Worm (Caenorhabditis elegans) whole organism, midembryonic: ENCODE results near the gene F41G3.5.
A peak's percentile ranks its signal among the peaks of the same experiment; 100 is the strongest.

Experiments used
- T22C8.4 ChIP-seq: fragments of 200-800 bp; sonication (Bioruptor generic); IDR thresholded peaks from 2 replicates; pipeline ENCODE4 v1.3.6; 2022; ENCODE audit warnings: missing genetic modification characterization, missing compliant biosample characterization
- cog-1 ChIP-seq: sonication (generic microtip); optimal IDR thresholded peaks from 2 replicates; lab custom pipeline; 2016; ENCODE audit warnings: missing genetic modification characterization, missing compliant biosample characterization
- flt-1 ChIP-seq: fragments of 200-800 bp; sonication (Bioruptor generic); IDR thresholded peaks from 2 replicates; pipeline ENCODE4 v1.3.6; 2022; ENCODE audit warnings: missing genetic modification characterization, missing compliant biosample characterization
- klf-2 ChIP-seq: fragments of 200-800 bp; sonication (Bioruptor generic); conservative IDR thresholded peaks from 2 replicates; pipeline ENCODE4 v1.3.6; 2022; ENCODE audit warnings: missing genetic modification reagents, missing genetic modification characterization, missing compliant biosample characterization
- med-1 ChIP-seq: sonication (generic microtip); optimal IDR thresholded peaks from 2 replicates; lab custom pipeline; 2017; ENCODE audit warnings: missing genetic modification characterization, mild to moderate bottlenecking, missing compliant biosample characterization, antibody characterized with exemption, missing genetic modification reagents; ENCODE audit not compliant: insufficient read depth
- ref-1 ChIP-seq: fragments of 200-800 bp; sonication (Bioruptor generic); conservative IDR thresholded peaks from 2 replicates; pipeline ENCODE4 v1.3.6; 2022; ENCODE audit warnings: missing genetic modification reagents, missing genetic modification characterization, missing compliant biosample characterization
- tab-1 ChIP-seq: fragments of 200-800 bp; sonication (Bioruptor generic); IDR thresholded peaks from 2 replicates; pipeline ENCODE4 v1.3.6; 2022; ENCODE audit warnings: missing genetic modification characterization, missing compliant biosample characterization
- ztf-23 ChIP-seq: fragments of 200-800 bp; sonication (Bioruptor generic); IDR thresholded peaks from 2 replicates; pipeline ENCODE4 v1.3.6; 2022; ENCODE audit warnings: missing genetic modification reagents, missing genetic modification characterization, missing compliant biosample characterization
- ztf-29 ChIP-seq: fragments of 200-800 bp; sonication (Bioruptor generic); IDR thresholded peaks from 2 replicates; pipeline ENCODE4 v1.3.6; 2022; ENCODE audit warnings: missing genetic modification reagents, missing genetic modification characterization, missing compliant biosample characterization

The F41G3.5 gene

DNA sequence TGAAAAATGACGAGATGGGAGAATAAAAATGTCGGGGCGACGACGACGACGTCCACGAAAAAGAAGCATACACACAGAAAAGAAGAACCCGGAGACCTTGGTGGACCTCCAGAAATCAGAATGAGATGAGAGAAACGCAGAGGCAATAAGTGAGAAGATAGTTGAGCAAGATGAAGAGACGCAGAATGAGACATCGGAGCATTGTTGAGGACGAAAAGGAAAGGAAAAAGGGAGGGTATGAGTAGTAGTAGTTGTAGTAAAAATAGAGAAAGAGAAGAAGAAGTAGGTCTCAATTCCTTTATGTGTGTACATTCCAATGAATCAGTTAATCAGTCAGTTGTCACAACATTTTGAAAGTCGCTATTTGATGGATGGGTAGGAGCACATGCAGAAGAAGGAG, 17.2 kb upstream of the F41G3.5 start, which contains the start of gene T14B4.8:
TSS of gene T14B4.8 (minus strand) at position 60 of the 400 bp plus-strand sequence.
- no peak for TF ChIP-seq med-1
- TF ChIP-seq klf-2 (GFP tag; lab: Robert Waterston, UW): no peak
- no peak for TF ChIP-seq cog-1
- TF ChIP-seq ref-1 (GFP tag; lab: Robert Waterston, UW): no peak
- TF ChIP-seq flt-1 (GFP tag; lab: Robert Waterston, UW): no peak

- TF ChIP-seq T22C8.4 (GFP tag; lab: Robert Waterston, UW) (no peak), ref-1 (GFP tag; lab: Robert Waterston, UW) (no peak), klf-2 (GFP tag; lab: Robert Waterston, UW) (no peak), ztf-23 (GFP tag; lab: Robert Waterston, UW) (no peak), tab-1 (no peak), cog-1 (no peak), flt-1 (GFP tag; lab: Robert Waterston, UW) (no peak), ztf-29 (GFP tag; lab: Robert Waterston, UW) (no peak), med-1 (no peak)
These were observed 12.8 kb upstream of the F41G3.5 start, which contains the start of gene T14B4.9 for ce11 chrII:6733718-6734117. T14B4.9 (minus strand) TSS chrII:6733818.

ce11 chrII:6734674-6735073, 11.8 kb upstream of the F41G3.5 start, which contains the start of gene T14B4.3:
T14B4.3 (plus strand) TSS chrII:6734937.
- peak; percentile 50; the same call in 1 of the 2 replicates for TF ChIP-seq ztf-23 (GFP tag; lab: Robert Waterston, UW)
- TF ChIP-seq cog-1: peak; percentile 26
- no peak for TF ChIP-seq klf-2 (GFP tag; lab: Robert Waterston, UW)

- TF ChIP-seq med-1 (no peak), ztf-29 (GFP tag; lab: Robert Waterston, UW) (no peak), klf-2 (GFP tag; lab: Robert Waterston, UW) (no peak), T22C8.4 (GFP tag; lab: Robert Waterston, UW) (no peak), tab-1 (no peak), cog-1 (no peak), ref-1 (GFP tag; lab: Robert Waterston, UW) (no peak), flt-1 (GFP tag; lab: Robert Waterston, UW) (no peak), ztf-23 (GFP tag; lab: Robert Waterston, UW) (no peak)
These were observed 10.4 kb upstream of the F41G3.5 start, which contains the start of gene mrps-18.C for ce11 chrII:6736066-6736465. mrps-18.C (plus strand) TSS chrII:6736203.

ce11 chrII:6736604-6737003, 9.9 kb upstream of the F41G3.5 start, which contains the start of gene T14B4.1:
T14B4.1 (plus strand) TSS chrII:6736904.
- TF ChIP-seq ztf-23 (GFP tag; lab: Robert Waterston, UW): no peak
- TF ChIP-seq flt-1 (GFP tag; lab: Robert Waterston, UW): no peak
- TF ChIP-seq cog-1: no peak
- TF ChIP-seq ztf-29 (GFP tag; lab: Robert Waterston, UW): no peak
- TF ChIP-seq klf-2 (GFP tag; lab: Robert Waterston, UW): no peak
- no peak for TF ChIP-seq tab-1
- TF ChIP-seq med-1: no peak

DNA sequence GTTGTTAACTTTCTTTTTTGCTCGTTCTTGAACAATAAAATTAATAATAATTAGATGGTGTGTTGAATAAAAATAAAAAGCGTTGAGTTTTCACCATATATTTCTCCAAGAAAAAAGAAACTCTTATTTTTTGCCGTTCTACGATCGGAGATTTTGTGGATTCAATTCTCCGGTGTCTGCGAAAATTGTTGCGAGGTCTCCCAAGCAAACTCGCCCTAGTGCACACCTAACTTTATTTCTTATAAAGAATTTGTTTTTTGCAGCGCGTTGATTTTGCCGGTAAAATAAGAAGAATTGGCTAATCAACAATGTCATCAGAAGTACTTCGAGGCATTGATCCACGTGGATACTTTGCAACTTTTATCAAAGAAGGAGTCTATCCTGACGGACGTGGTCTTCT, 5.1 kb upstream of the F41G3.5 start, which contains the start of gene exos-8:
TSS of gene exos-8 (plus strand) at position 264 of the 400 bp plus-strand sequence.
- peak; percentile 77; the same call in 1 of the 2 replicates for TF ChIP-seq flt-1 (GFP tag; lab: Robert Waterston, UW)
- no peak for TF ChIP-seq ref-1 (GFP tag; lab: Robert Waterston, UW)
- TF ChIP-seq ztf-23 (GFP tag; lab: Robert Waterston, UW): no peak
- TF ChIP-seq cog-1: peak; percentile 41
- TF ChIP-seq klf-2 (GFP tag; lab: Robert Waterston, UW): peak; percentile 64; the same call in 1 of the 2 replicates
- TF ChIP-seq tab-1: 0 out of 2 replicates have a peak, but pooled peaks have one; percentile 20
- TF ChIP-seq T22C8.4 (GFP tag; lab: Robert Waterston, UW): no peak
- TF ChIP-seq med-1: no peak
- 0 out of 2 replicates have a peak, but pooled peaks have one; percentile 34 for TF ChIP-seq ztf-29 (GFP tag; lab: Robert Waterston, UW)

ce11 chrII:6742614-6743013, 3.9 kb upstream of the F41G3.5 start, which contains the start of gene F41G3.6:
F41G3.6 (plus strand) TSS chrII:6742914.
- no peak for TF ChIP-seq ref-1 (GFP tag; lab: Robert Waterston, UW)
- no peak for TF ChIP-seq ztf-23 (GFP tag; lab: Robert Waterston, UW)
- no peak for TF ChIP-seq klf-2 (GFP tag; lab: Robert Waterston, UW)
- no peak for TF ChIP-seq cog-1
- TF ChIP-seq med-1: no peak
- TF ChIP-seq T22C8.4 (GFP tag; lab: Robert Waterston, UW): no peak
- no peak for TF ChIP-seq tab-1
- no peak for TF ChIP-seq flt-1 (GFP tag; lab: Robert Waterston, UW)
- no peak for TF ChIP-seq ztf-29 (GFP tag; lab: Robert Waterston, UW)

ce11 chrII:6744648-6745047, 1.9 kb upstream of the F41G3.5 start, which contains the start of gene ins-15:
ins-15 (minus strand) TSS chrII:6744748.
- TF ChIP-seq flt-1 (GFP tag; lab: Robert Waterston, UW): no peak
- no peak for TF ChIP-seq tab-1
- TF ChIP-seq ztf-23 (GFP tag; lab: Robert Waterston, UW): no peak
- TF ChIP-seq cog-1: no peak
- TF ChIP-seq med-1: no peak
- no peak for TF ChIP-seq ztf-29 (GFP tag; lab: Robert Waterston, UW)
- no peak for TF ChIP-seq klf-2 (GFP tag; lab: Robert Waterston, UW)
- no peak for TF ChIP-seq T22C8.4 (GFP tag; lab: Robert Waterston, UW)
- TF ChIP-seq ref-1 (GFP tag; lab: Robert Waterston, UW): no peak

DNA sequence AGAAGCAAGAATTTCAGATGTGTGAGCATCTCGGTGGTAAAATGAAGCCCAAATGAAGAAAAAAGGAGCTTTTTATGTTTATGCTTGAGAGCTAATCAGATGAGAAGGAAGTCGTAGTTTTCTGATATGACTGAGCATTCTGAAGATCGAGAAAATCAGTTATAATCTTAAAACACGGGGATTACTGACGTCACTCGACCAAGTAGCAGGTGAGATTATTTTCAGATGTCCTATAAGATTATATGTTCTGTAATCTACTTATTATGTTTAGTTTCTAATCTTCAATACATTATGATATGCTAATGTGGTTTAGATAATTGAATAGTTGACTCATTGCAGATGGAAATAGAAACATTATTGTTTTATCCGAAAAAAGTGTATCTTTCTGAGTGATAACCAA, 721 bp upstream of the F41G3.5 start, which contains the start of gene ins-14:
TSS of gene ins-14 (minus strand) at position 32 of the 400 bp plus-strand sequence.
- TF ChIP-seq med-1 (no peak), ref-1 (GFP tag; lab: Robert Waterston, UW) (no peak), cog-1 (no peak), tab-1 (no peak)

- no peak for TF ChIP-seq ztf-29 (GFP tag; lab: Robert Waterston, UW)
- no peak for TF ChIP-seq med-1
- no peak for TF ChIP-seq flt-1 (GFP tag; lab: Robert Waterston, UW)
- no peak for TF ChIP-seq tab-1
- TF ChIP-seq ztf-23 (GFP tag; lab: Robert Waterston, UW): no peak
These were observed 2.9 kb downstream of the F41G3.5 start, which contains the start of gene F41G3.10 for ce11 chrII:6749422-6749821. F41G3.10 (minus strand) TSS chrII:6749522.
